Fruit fly (Drosophila melanogaster): ENCODE data around the gene Helz.

DNA sequence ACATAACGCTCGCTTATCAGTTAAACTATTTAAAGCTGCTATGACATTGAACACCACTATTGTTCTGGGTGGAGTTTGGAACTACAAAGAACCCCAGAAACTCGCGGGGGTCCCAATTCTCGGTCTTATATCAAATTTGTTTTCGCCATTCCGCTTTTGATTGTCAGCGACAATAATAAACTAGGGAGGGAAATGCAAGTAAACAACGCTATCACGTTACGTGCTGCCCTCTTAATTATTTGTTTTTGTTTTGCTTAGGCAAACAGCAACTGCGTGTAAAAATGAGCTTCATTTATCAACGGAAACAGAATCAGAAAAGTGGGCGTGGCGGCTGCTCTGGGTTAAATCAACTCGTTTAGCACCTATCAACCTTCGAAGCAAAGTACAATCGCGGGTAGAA is 9.5 kb upstream of the Helz start:
- TF ChIP-seq CG13204 (GFP tag; optimal IDR thresholded peaks at IDR 0.05) (no peak), CG15710 (tag; optimal IDR thresholded peaks at IDR 0.05) (no peak), CG14655 (GFP tag; optimal IDR thresholded peaks at IDR 0.05) (no peak), CG32121 (GFP tag; IDR thresholded peaks at IDR 0.05) (no peak), Pif1B (GFP tag; optimal IDR thresholded peaks at IDR 0.05) (no peak), CG9948 (tag; optimal IDR thresholded peaks at IDR 0.05) (no peak), fd96Ca (GFP tag; IDR thresholded peaks at IDR 0.05) (no peak)

Data from whole organism, pupa.